Worm (Caenorhabditis elegans) whole organism, L2 larva: ENCODE results near the gene F35F10.5.
A peak's percentile ranks its signal among the peaks of the same experiment; 100 is the strongest.

ENCODE experiments used
- C34F6.9 ChIP-seq: fragments of 150-350 bp; optimal IDR thresholded peaks from 2 replicates; lab custom pipeline; 2014; ENCODE audit warnings: missing biosample characterization, missing genetic modification characterization
- F13H6.1 ChIP-seq: sonication (generic microtip); optimal IDR thresholded peaks from 2 replicates; lab custom pipeline; 2016; ENCODE audit warnings: missing genetic modification characterization, missing compliant biosample characterization
- ZK546.5 ChIP-seq: sonication (generic microtip); optimal IDR thresholded peaks from 2 replicates; lab custom pipeline; 2017; ENCODE audit warnings: missing biosample characterization, missing genetic modification characterization
- alr-1 ChIP-seq: fragments of 150-350 bp; optimal IDR thresholded peaks from 2 replicates; lab custom pipeline; 2014; ENCODE audit warnings: missing biosample characterization, missing genetic modification characterization
- aly-2 ChIP-seq: fragments of 150-350 bp; optimal IDR thresholded peaks from 2 replicates; lab custom pipeline; 2014; ENCODE audit warnings: missing biosample characterization, missing genetic modification characterization
- blmp-1 ChIP-seq: sonication (generic microtip); optimal IDR thresholded peaks from 2 replicates; lab custom pipeline; 2017; ENCODE audit warnings: missing genetic modification characterization, mild to moderate bottlenecking, missing compliant biosample characterization, antibody characterized with exemption, moderate library complexity; ENCODE audit not compliant: insufficient read depth
- ceh-16 ChIP-seq: fragments of 150-350 bp; optimal IDR thresholded peaks from 2 replicates; lab custom pipeline; 2014; ENCODE audit warnings: missing biosample characterization, missing genetic modification characterization
- ceh-82 ChIP-seq: fragments of 150-350 bp; optimal IDR thresholded peaks from 2 replicates; lab custom pipeline; 2014; ENCODE audit warnings: missing biosample characterization, missing genetic modification characterization
- crh-2 ChIP-seq: sonication (generic microtip); optimal IDR thresholded peaks from 2 replicates; lab custom pipeline; 2017; ENCODE audit warnings: missing biosample characterization, missing genetic modification characterization
- dmd-4 ChIP-seq: sonication (generic microtip); optimal IDR thresholded peaks from 2 replicates; lab custom pipeline; 2017; ENCODE audit warnings: missing biosample characterization, missing genetic modification characterization
- elt-1 ChIP-seq: fragments of 150-350 bp; optimal IDR thresholded peaks from 2 replicates; lab custom pipeline; 2014; ENCODE audit warnings: missing biosample characterization, missing genetic modification characterization
- elt-3 ChIP-seq: sonication (generic microtip); optimal IDR thresholded peaks from 2 replicates; lab custom pipeline; 2017; ENCODE audit warnings: missing biosample characterization, missing genetic modification characterization
- gmeb-1 ChIP-seq: fragments of 150-350 bp; optimal IDR thresholded peaks from 2 replicates; lab custom pipeline; 2014; ENCODE audit warnings: missing biosample characterization, missing genetic modification characterization
- lin-11 ChIP-seq: fragments of 150-350 bp; sonication (generic microtip); optimal IDR thresholded peaks from 2 replicates; lab custom pipeline; 2014; ENCODE audit warnings: missing biosample characterization, missing genetic modification characterization, inconsistent platforms, mixed read lengths
- lsy-2 ChIP-seq, 2 experiments: fragments of 150-350 bp in 1 of 2; sonication (generic microtip) in 1 of 2; optimal IDR thresholded peaks; 2 replicates each; lab custom pipeline; 2014 to 2017; ENCODE audit warnings: missing biosample characterization in 2 of 2, missing genetic modification characterization in 2 of 2
- mab-5 ChIP-seq: fragments of 150-350 bp; optimal IDR thresholded peaks from 2 replicates; lab custom pipeline; 2014; ENCODE audit warnings: missing biosample characterization, missing genetic modification characterization
- mdl-1 ChIP-seq, 2 experiments: fragments of 150-350 bp in 1 of 2; sonication (generic microtip) in 1 of 2; optimal IDR thresholded peaks; 2 replicates each; lab custom pipeline; 2017; ENCODE audit warnings: missing biosample characterization in 2 of 2, missing genetic modification characterization in 2 of 2
- nhr-12 ChIP-seq: fragments of 150-350 bp; optimal IDR thresholded peaks from 2 replicates; lab custom pipeline; 2014; ENCODE audit warnings: missing biosample characterization, missing genetic modification characterization
- nhr-21 ChIP-seq: fragments of 150-350 bp; optimal IDR thresholded peaks from 2 replicates; lab custom pipeline; 2014; ENCODE audit warnings: missing biosample characterization, missing genetic modification characterization
- nhr-23 ChIP-seq: fragments of 150-350 bp; optimal IDR thresholded peaks from 2 replicates; lab custom pipeline; 2014; ENCODE audit warnings: missing biosample characterization, missing genetic modification reagents, missing genetic modification characterization
- nhr-237 ChIP-seq: fragments of 150-350 bp; optimal IDR thresholded peaks from 2 replicates; lab custom pipeline; 2014; ENCODE audit warnings: missing biosample characterization, missing genetic modification characterization
- nhr-6 ChIP-seq: fragments of 150-350 bp; optimal IDR thresholded peaks from 2 replicates; lab custom pipeline; 2014; ENCODE audit warnings: missing biosample characterization, missing genetic modification characterization
- nhr-77 ChIP-seq: fragments of 150-350 bp; optimal IDR thresholded peaks from 2 replicates; lab custom pipeline; 2014; ENCODE audit warnings: missing biosample characterization, missing genetic modification characterization
- peb-1 ChIP-seq: fragments of 150-350 bp; optimal IDR thresholded peaks from 2 replicates; lab custom pipeline; 2014; ENCODE audit warnings: missing biosample characterization, missing genetic modification characterization
- sem-4 ChIP-seq: fragments of 150-350 bp; optimal IDR thresholded peaks from 2 replicates; lab custom pipeline; 2014; ENCODE audit warnings: missing biosample characterization, missing genetic modification reagents, missing genetic modification characterization
- skn-1 ChIP-seq: sonication (generic microtip); optimal IDR thresholded peaks from 2 replicates; lab custom pipeline; 2017; ENCODE audit warnings: missing biosample characterization, missing genetic modification characterization
- sma-9 ChIP-seq, 2 experiments: fragments of 150-350 bp in 1 of 2; sonication (generic microtip) in 1 of 2; optimal IDR thresholded peaks; 2 replicates each; lab custom pipeline; 2014 to 2016; ENCODE audit warnings: missing genetic modification characterization in 2 of 2, mild to moderate bottlenecking in 1 of 2, missing biosample characterization in 1 of 2, missing compliant biosample characterization in 1 of 2, missing genetic modification reagents in 1 of 2, moderate library complexity in 1 of 2
- unc-55 ChIP-seq: fragments of 150-350 bp; sonication (generic microtip); optimal IDR thresholded peaks from 3 replicates; lab custom pipeline; 2014; ENCODE audit warnings: missing biosample characterization, missing genetic modification reagents, missing genetic modification characterization
- unc-62 ChIP-seq: fragments of 150-350 bp; optimal IDR thresholded peaks from 2 replicates; lab custom pipeline; 2014; ENCODE audit warnings: missing biosample characterization, missing genetic modification reagents, missing genetic modification characterization
- ztf-4 ChIP-seq: fragments of 150-350 bp; optimal IDR thresholded peaks from 2 replicates; lab custom pipeline; 2014; ENCODE audit warnings: missing biosample characterization, missing genetic modification characterization

F35F10.5 gene

ce11 chrV:3276184-3276583, 8.5 kb upstream of the F35F10.5 start:
- peak; percentile 92 for TF ChIP-seq sma-9 (GFP tag; optimal IDR thresholded peaks at IDR 0.05; lab: Kevin White, UChicago)
- TF ChIP-seq sma-9 (tag; optimal IDR thresholded peaks at IDR 0.05; lab: Kevin White, UChicago), result no peak
- peak; percentile 80 for TF ChIP-seq F13H6.1 (tag; lab: Kevin White, UChicago)
- no peak for TF ChIP-seq blmp-1 (tag; lab: Kevin White, UChicago)
- TF ChIP-seq elt-1 (tag; lab: Kevin White, UChicago), result no peak
- peak; percentile 4 for TF ChIP-seq sem-4 (tag; lab: Kevin White, UChicago)
- TF ChIP-seq, all 48 proteins: peak for 3

DNA sequence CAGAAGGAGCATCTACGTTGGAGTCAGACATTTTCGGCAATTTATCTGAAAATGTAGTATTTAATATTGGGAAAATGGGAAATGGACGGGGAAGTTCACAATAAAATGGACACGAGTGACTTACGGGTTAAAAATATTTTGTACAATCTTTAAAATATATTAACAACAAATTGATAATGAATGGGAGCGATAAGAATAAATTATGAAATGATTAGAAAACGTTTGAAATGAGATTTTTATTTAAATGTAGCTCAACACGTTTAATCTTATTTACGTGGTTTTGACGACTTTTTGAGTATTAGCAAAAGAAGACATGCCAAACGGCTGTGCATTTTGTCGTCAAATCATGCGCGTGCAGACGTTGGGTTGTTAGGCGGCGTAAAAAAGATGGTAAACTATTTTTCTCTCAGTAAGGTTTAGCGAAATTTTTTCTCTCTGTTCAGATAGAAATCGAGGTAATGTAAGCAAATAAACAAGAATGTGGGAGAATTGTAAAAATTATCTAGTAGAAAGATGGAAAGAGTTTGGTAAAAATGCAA, 6.6 kb upstream of the F35F10.5 start, which contains the start of gene fbxa-64:
fbxa-64 (minus strand) TSS at position 51 of the 539 bp plus-strand sequence.
- peak in 1 of 2 experiments; percentile 18 for TF ChIP-seq lsy-2 (tag; optimal IDR thresholded peaks at IDR 0.05; lab: Kevin White, UChicago)
- TF ChIP-seq C34F6.9, result peak; percentile 9
- TF ChIP-seq ZK546.5 (tag; lab: Kevin White, UChicago), result no peak
- TF ChIP-seq, all 48 proteins: peak for 2

- TF ChIP-seq crh-2 (tag; lab: Kevin White, UChicago) (no peak), elt-1 (tag; lab: Kevin White, UChicago) (no peak), nhr-237 (no peak), mdl-1 (tag; optimal IDR thresholded peaks at IDR 0.05; lab: Kevin White, UChicago) (no peak), sma-9 (GFP tag; optimal IDR thresholded peaks at IDR 0.05; lab: Kevin White, UChicago) (peak; percentile 78), sma-9 (tag; optimal IDR thresholded peaks at IDR 0.05; lab: Kevin White, UChicago) (no peak), mab-5 (tag; lab: Kevin White, UChicago) (no peak), ZK546.5 (tag; lab: Kevin White, UChicago) (no peak), peb-1 (tag; lab: Kevin White, UChicago) (no peak), nhr-12 (tag; lab: Kevin White, UChicago) (no peak), nhr-6 (no peak), F13H6.1 (tag; lab: Kevin White, UChicago) (peak; percentile 65), lsy-2 (tag; optimal IDR thresholded peaks at IDR 0.05; lab: Kevin White, UChicago) (peak in 1 of 2 experiments; percentile 27), nhr-23 (tag; lab: Kevin White, UChicago) (no peak)
- TF ChIP-seq, all 48 proteins: peak for 3
These were observed 5.6 kb upstream of the F35F10.5 start for ce11 chrV:3279138-3279537.

ce11 chrV:3280009-3280408, 4.7 kb upstream of the F35F10.5 start, which contains the start of gene T28A11.2:
Gene T28A11.2, plus strand, starts transcription at chrV:3280379.
- TF ChIP-seq sma-9 (GFP tag; optimal IDR thresholded peaks at IDR 0.05; lab: Kevin White, UChicago), result peak; percentile 71
- TF ChIP-seq sma-9 (tag; optimal IDR thresholded peaks at IDR 0.05; lab: Kevin White, UChicago), result no peak
- no peak for TF ChIP-seq ztf-4
- TF ChIP-seq crh-2 (tag; lab: Kevin White, UChicago), result no peak
- TF ChIP-seq ceh-82, result no peak
- no peak for TF ChIP-seq elt-3 (tag; lab: Kevin White, UChicago)
- no peak for TF ChIP-seq ceh-16 (tag; lab: Kevin White, UChicago)
- TF ChIP-seq sem-4 (tag; lab: Kevin White, UChicago), result peak; percentile 8
- no peak for TF ChIP-seq gmeb-1 (tag; lab: Kevin White, UChicago)
- no peak for TF ChIP-seq nhr-21 (tag; lab: Kevin White, UChicago)
- peak; percentile 50 for TF ChIP-seq F13H6.1 (tag; lab: Kevin White, UChicago)
- no peak for TF ChIP-seq lin-11 (tag; lab: Kevin White, UChicago)

- TF ChIP-seq gmeb-1 (tag; lab: Kevin White, UChicago) (no peak), skn-1 (tag; lab: Kevin White, UChicago) (no peak), alr-1 (no peak), peb-1 (tag; lab: Kevin White, UChicago) (no peak), sma-9 (GFP tag; optimal IDR thresholded peaks at IDR 0.05; lab: Kevin White, UChicago) (peak; percentile 64), sma-9 (tag; optimal IDR thresholded peaks at IDR 0.05; lab: Kevin White, UChicago) (no peak), C34F6.9 (no peak)
These were observed 3.2 kb upstream of the F35F10.5 start, which contains the start of gene T28A11.25 for ce11 chrV:3281523-3281922. Gene T28A11.25, plus strand, starts transcription at chrV:3281823.

ce11 chrV:3282957-3283356, 1.8 kb upstream of the F35F10.5 start, which contains the start of gene str-64:
Gene str-64, plus strand, starts transcription at chrV:3283257.
- no peak for TF ChIP-seq ZK546.5 (tag; lab: Kevin White, UChicago)
- TF ChIP-seq, all 48 proteins: peak for 0

- TF ChIP-seq crh-2 (tag; lab: Kevin White, UChicago), result no peak
- no peak for TF ChIP-seq nhr-237
- TF ChIP-seq unc-62 (GFP tag; lab: Kevin White, UChicago), result no peak
- no peak for TF ChIP-seq ceh-16 (tag; lab: Kevin White, UChicago)
- no peak for TF ChIP-seq sma-9 (GFP tag; optimal IDR thresholded peaks at IDR 0.05; lab: Kevin White, UChicago)
- TF ChIP-seq sma-9 (tag; optimal IDR thresholded peaks at IDR 0.05; lab: Kevin White, UChicago), result no peak
- TF ChIP-seq F13H6.1 (tag; lab: Kevin White, UChicago), result no peak
- TF ChIP-seq nhr-77 (tag; lab: Kevin White, UChicago), result no peak
- TF ChIP-seq dmd-4 (tag; lab: Kevin White, UChicago), result no peak
- no peak for TF ChIP-seq nhr-12 (tag; lab: Kevin White, UChicago)
- no peak for TF ChIP-seq aly-2 (tag; lab: Kevin White, UChicago)
- no peak for TF ChIP-seq nhr-21 (tag; lab: Kevin White, UChicago)
- no peak for TF ChIP-seq ztf-4
- no peak for TF ChIP-seq gmeb-1 (tag; lab: Kevin White, UChicago)
- TF ChIP-seq unc-55, result no peak
- TF ChIP-seq mdl-1 (tag; optimal IDR thresholded peaks at IDR 0.05; lab: Kevin White, UChicago), result no peak
These were observed 2.6 kb downstream of the F35F10.5 start, which contains the start of gene F35F10.7 for ce11 chrV:3287330-3287729. Gene F35F10.7, minus strand, starts transcription at chrV:3287430.
